Fruit fly (Drosophila melanogaster) whole organism, prepupa: ENCODE measurements around the gene CG11555.

Source experiments
- Blimp-1 ChIP-seq: fragments of 200-800 bp; sonication (Bioruptor generic); optimal IDR thresholded peaks from 3 replicates; lab custom pipeline; 2017; ENCODE audit warnings: missing biosample characterization, missing genetic modification characterization, mild to moderate bottlenecking, moderate library complexity, missing genetic modification reagents
- CG11294 ChIP-seq: fragments of 200-800 bp; sonication (Bioruptor generic); IDR thresholded peaks from 2 replicates; pipeline ENCODE4 v1.3.6; 2022; ENCODE audit warnings: missing biosample characterization, missing genetic modification characterization
- CG11762 ChIP-seq: fragments of 200-800 bp; sonication (Bioruptor generic); optimal IDR thresholded peaks from 3 replicates; lab custom pipeline; 2016; ENCODE audit warnings: missing biosample characterization, missing genetic modification characterization; ENCODE audit not compliant: insufficient read depth
- CG15336 ChIP-seq: fragments of 200-800 bp; sonication (Bioruptor generic); IDR thresholded peaks from 2 replicates; pipeline ENCODE4 v1.3.6; 2022; ENCODE audit warnings: missing biosample characterization, missing genetic modification characterization
- CG3032 ChIP-seq: fragments of 200-800 bp; optimal IDR thresholded peaks from 2 replicates; lab custom pipeline; 2019; ENCODE audit warnings: missing biosample characterization, mild to moderate bottlenecking, missing genetic modification characterization, moderate library complexity
- CG34406 ChIP-seq: fragments of 200-800 bp; sonication (Bioruptor generic); optimal IDR thresholded peaks from 3 replicates; lab custom pipeline; 2016; ENCODE audit warnings: missing biosample characterization, missing genetic modification characterization
- CG3919 ChIP-seq: fragments of 200-800 bp; sonication (Bioruptor generic); optimal IDR thresholded peaks from 3 replicates; lab custom pipeline; 2016; ENCODE audit warnings: missing biosample characterization, missing genetic modification characterization
- CG4318 ChIP-seq: fragments of 200-800 bp; sonication (Bioruptor generic); optimal IDR thresholded peaks from 3 replicates; lab custom pipeline; 2017; ENCODE audit warnings: missing biosample characterization, mild to moderate bottlenecking, missing genetic modification characterization
- CG6163 ChIP-seq: fragments of 200-800 bp; sonication (Bioruptor generic); IDR thresholded peaks from 3 replicates; pipeline ENCODE4 v1.3.6; 2022; ENCODE audit warnings: missing biosample characterization, missing genetic modification characterization
- CG6276 ChIP-seq: fragments of 200-800 bp; sonication (Bioruptor generic); optimal IDR thresholded peaks from 2 replicates; lab custom pipeline; 2017; ENCODE audit warnings: missing biosample characterization, mild to moderate bottlenecking, missing genetic modification characterization
- CG6792 ChIP-seq: fragments of 200-800 bp; sonication (Bioruptor generic); optimal IDR thresholded peaks from 3 replicates; lab custom pipeline; 2016; ENCODE audit warnings: missing biosample characterization, missing genetic modification characterization
- CG6808 ChIP-seq: fragments of 200-800 bp; sonication (Bioruptor generic); optimal IDR thresholded peaks from 3 replicates; lab custom pipeline; 2017; ENCODE audit warnings: missing biosample characterization, missing genetic modification characterization, mild to moderate bottlenecking, moderate library complexity, missing genetic modification reagents
- CG6854 ChIP-seq: fragments of 200-800 bp; sonication (Bioruptor generic); optimal IDR thresholded peaks from 2 replicates; lab custom pipeline; 2017; ENCODE audit warnings: missing biosample characterization, mild to moderate bottlenecking, missing genetic modification characterization
- CG8119 ChIP-seq: fragments of 200-800 bp; sonication (Bioruptor generic); IDR thresholded peaks from 3 replicates; pipeline ENCODE4 v1.3.6; 2022; ENCODE audit warnings: missing biosample characterization, missing genetic modification characterization
- CG8632 ChIP-seq: fragments of 200-800 bp; sonication (Bioruptor generic); optimal IDR thresholded peaks from 3 replicates; lab custom pipeline; 2016; ENCODE audit warnings: missing biosample characterization, missing genetic modification characterization
- CG9139 ChIP-seq: fragments of 200-800 bp; sonication (Bioruptor generic); optimal IDR thresholded peaks from 3 replicates; lab custom pipeline; 2017; ENCODE audit warnings: missing biosample characterization, mild to moderate bottlenecking, missing genetic modification characterization
- Eip75B ChIP-seq: fragments of 200-800 bp; sonication (Bioruptor generic); optimal IDR thresholded peaks from 3 replicates; lab custom pipeline; 2016; ENCODE audit warnings: missing biosample characterization, missing genetic modification characterization
- Eip78C ChIP-seq: fragments of 200-800 bp; sonication (Bioruptor generic); peaks from one replicate; lab custom pipeline; 2016; ENCODE audit warnings: missing biosample characterization, missing genetic modification characterization
- Ets21C ChIP-seq: fragments of 200-800 bp; sonication (Bioruptor generic); optimal IDR thresholded peaks from 3 replicates; lab custom pipeline; 2016; ENCODE audit warnings: missing biosample characterization, missing genetic modification characterization
- Ets96B ChIP-seq: fragments of 200-800 bp; optimal IDR thresholded peaks from 2 replicates; lab custom pipeline; 2019; ENCODE audit warnings: missing biosample characterization, mild to moderate bottlenecking, missing genetic modification characterization, moderate library complexity
- Hr38 ChIP-seq: sonication (Bioruptor generic); optimal IDR thresholded peaks from 2 replicates; lab custom pipeline; 2016; ENCODE audit warnings: missing biosample characterization, missing genetic modification characterization
- Hr39 ChIP-seq: fragments of 200-800 bp; sonication (Bioruptor generic); optimal IDR thresholded peaks from 2 replicates; lab custom pipeline; 2016; ENCODE audit warnings: missing biosample characterization, missing genetic modification characterization
- Hr4 ChIP-seq: fragments of 200-800 bp; sonication (Bioruptor generic); optimal IDR thresholded peaks from 3 replicates; lab custom pipeline; 2016; ENCODE audit warnings: missing biosample characterization, missing genetic modification characterization
- Lpt ChIP-seq: fragments of 200-800 bp; sonication (Bioruptor generic); optimal IDR thresholded peaks from 3 replicates; lab custom pipeline; 2016; ENCODE audit warnings: missing biosample characterization, missing genetic modification characterization
- Smox ChIP-seq: fragments of 200-800 bp; sonication (Bioruptor generic); optimal IDR thresholded peaks from 3 replicates; lab custom pipeline; 2016; ENCODE audit warnings: missing biosample characterization, missing genetic modification characterization
- Sox102F ChIP-seq: fragments of 200-800 bp; sonication (Bioruptor generic); optimal IDR thresholded peaks from 2 replicates; lab custom pipeline; 2016; ENCODE audit warnings: missing biosample characterization, mild to moderate bottlenecking, missing genetic modification characterization
- Sox14 ChIP-seq: fragments of 200-800 bp; sonication (Bioruptor generic); optimal IDR thresholded peaks from 3 replicates; lab custom pipeline; 2016; ENCODE audit warnings: missing biosample characterization, missing genetic modification characterization
- Sox15 ChIP-seq: fragments of 200-800 bp; sonication (Bioruptor generic); optimal IDR thresholded peaks from 3 replicates; lab custom pipeline; 2016; ENCODE audit warnings: missing biosample characterization, missing genetic modification characterization
- achi ChIP-seq: fragments of 200-800 bp; sonication (Bioruptor generic); optimal IDR thresholded peaks from 3 replicates; lab custom pipeline; 2016; ENCODE audit warnings: missing biosample characterization, missing genetic modification characterization
- acj6 ChIP-seq: fragments of 200-800 bp; sonication (Bioruptor generic); optimal IDR thresholded peaks from 3 replicates; lab custom pipeline; 2016; ENCODE audit warnings: missing biosample characterization, missing genetic modification characterization
- cyc ChIP-seq: fragments of 200-800 bp; sonication (Bioruptor generic); optimal IDR thresholded peaks from 3 replicates; lab custom pipeline; 2016; ENCODE audit warnings: missing biosample characterization, missing genetic modification characterization
- dac ChIP-seq: fragments of 200-800 bp; sonication (Bioruptor generic); optimal IDR thresholded peaks from 2 replicates; lab custom pipeline; 2017; ENCODE audit warnings: missing biosample characterization, mild to moderate bottlenecking, missing genetic modification characterization
- dsx ChIP-seq: fragments of 200-800 bp; optimal IDR thresholded peaks from 3 replicates; lab custom pipeline; 2019; ENCODE audit warnings: missing biosample characterization, mild to moderate bottlenecking, missing genetic modification characterization, moderate library complexity; ENCODE audit not compliant: poor library complexity, severe bottlenecking
- eg ChIP-seq: fragments of 200-800 bp; sonication (Bioruptor generic); IDR thresholded peaks from 3 replicates; pipeline ENCODE4 v1.3.6; 2022; ENCODE audit warnings: missing biosample characterization, missing genetic modification characterization
- esn ChIP-seq: fragments of 200-800 bp; sonication (Bioruptor generic); optimal IDR thresholded peaks from 2 replicates; lab custom pipeline; 2016; ENCODE audit warnings: missing biosample characterization, mild to moderate bottlenecking, missing genetic modification characterization, moderate library complexity
- fd59A ChIP-seq: fragments of 200-800 bp; sonication (Bioruptor generic); optimal IDR thresholded peaks from 2 replicates; lab custom pipeline; 2017; ENCODE audit warnings: missing biosample characterization, mild to moderate bottlenecking, missing genetic modification characterization, missing genetic modification reagents
- lz ChIP-seq: fragments of 200-800 bp; sonication (Bioruptor generic); optimal IDR thresholded peaks from 3 replicates; lab custom pipeline; 2016; ENCODE audit warnings: missing biosample characterization, missing genetic modification characterization
- net ChIP-seq: fragments of 200-800 bp; sonication (Bioruptor generic); optimal IDR thresholded peaks from 3 replicates; lab custom pipeline; 2016; ENCODE audit warnings: missing biosample characterization, missing genetic modification characterization
- pdm3 ChIP-seq: fragments of 200-800 bp; sonication (Bioruptor generic); optimal IDR thresholded peaks from 3 replicates; lab custom pipeline; 2016; ENCODE audit warnings: missing biosample characterization, missing genetic modification characterization
- spab ChIP-seq: fragments of 200-800 bp; sonication (Bioruptor generic); optimal IDR thresholded peaks from 2 replicates; lab custom pipeline; 2017; ENCODE audit warnings: missing biosample characterization, mild to moderate bottlenecking, missing genetic modification characterization, missing genetic modification reagents
- ss ChIP-seq, 2 experiments: fragments of 200-800 bp; sonication (Bioruptor generic); optimal IDR thresholded peaks; 2 replicates in 1 of 2; 3 replicates in 1 of 2; lab custom pipeline; 2017 to 2018; ENCODE audit warnings: mild to moderate bottlenecking in 2 of 2, missing biosample characterization in 2 of 2, missing genetic modification characterization in 2 of 2, moderate library complexity in 1 of 2
- svp ChIP-seq: fragments of 200-800 bp; sonication (Bioruptor generic); peaks from one replicate; lab custom pipeline; 2016; ENCODE audit warnings: missing biosample characterization, missing genetic modification characterization
- vri ChIP-seq: fragments of 200-800 bp; sonication (Bioruptor generic); optimal IDR thresholded peaks from 3 replicates; lab custom pipeline; 2016; ENCODE audit warnings: missing biosample characterization, mild to moderate bottlenecking, missing genetic modification characterization

CG11555 gene

dm6 chr2L:273603-274002 is at the start of gene CG11555, which contains the start of gene mbm:
CG11555 (plus strand) TSS chr2L:273836.
mbm (minus strand) TSS chr2L:273715.
- no peak for TF ChIP-seq acj6
- peak; percentile 39 for TF ChIP-seq Ets96B (tag; lab: Kevin White, UChicago)
- TF ChIP-seq lz = no peak
- TF ChIP-seq CG3032 = peak; percentile 26
- peak; percentile 5 for TF ChIP-seq dsx (GFP tag; lab: Kevin White, UChicago)
- TF ChIP-seq esn (GFP tag; lab: Kevin White, UChicago) = peak; percentile 19

- TF ChIP-seq Hr4 (GFP tag; lab: Kevin White, UChicago) (no peak), CG15336 (GFP tag; lab: Robert Waterston, UW) (no peak), CG11762 (GFP tag; lab: Kevin White, UChicago) (no peak), CG4318 (GFP tag; lab: Kevin White, UChicago) (no peak), CG6792 (GFP tag; lab: Kevin White, UChicago) (no peak), CG6276 (no peak)
These were observed 49.6 kb upstream of the CG11555 start for dm6 chr2L:223867-224598.

- TF ChIP-seq spab (GFP tag; lab: Kevin White, UChicago) (peak; percentile 92), Eip75B (GFP tag; lab: Kevin White, UChicago) (peak; percentile 91), CG6854 (GFP tag; lab: Kevin White, UChicago) (peak; percentile 11), CG6792 (GFP tag; lab: Kevin White, UChicago) (peak; percentile 87), CG8119 (GFP tag; lab: Robert Waterston, UW) (peak; percentile 74), Sox15 (GFP tag; lab: Kevin White, UChicago) (peak; percentile 77), Sox102F (GFP tag; lab: Kevin White, UChicago) (peak; percentile 86), cyc (GFP tag; lab: Kevin White, UChicago) (peak; percentile 86), Smox (GFP tag; lab: Kevin White, UChicago) (peak; percentile 88), Lpt (GFP tag; lab: Kevin White, UChicago) (peak; percentile 81), net (peak; percentile 87), CG6808 (GFP tag; lab: Kevin White, UChicago) (peak; percentile 93), Eip78C (GFP tag; lab: Kevin White, UChicago) (peak; percentile 97), achi (GFP tag; lab: Kevin White, UChicago) (peak; percentile 89), CG3919 (peak; percentile 92), Ets96B (tag; lab: Kevin White, UChicago) (peak; percentile 91), CG3032 (peak; percentile 91), Ets21C (GFP tag; lab: Kevin White, UChicago) (peak; percentile 81), eg (GFP tag; lab: Robert Waterston, UW) (no peak; the same call in 1 of the 3 replicates), Sox14 (peak; percentile 92), dac (GFP tag; lab: Kevin White, UChicago) (peak; percentile 85), CG6276 (peak; percentile 77), CG9139 (peak; percentile 78), CG11294 (GFP tag; lab: Robert Waterston, UW) (peak; percentile 50; the same call in 1 of the 2 replicates), CG11762 (GFP tag; lab: Kevin White, UChicago) (peak; percentile 84), CG8632 (peak; percentile 78), svp (GFP tag; lab: Kevin White, UChicago) (peak; percentile 96), CG6163 (GFP tag; lab: Robert Waterston, UW) (peak; percentile 86), Hr39 (GFP tag; lab: Kevin White, UChicago) (peak; percentile 87), dsx (GFP tag; lab: Kevin White, UChicago) (peak; percentile 81), CG34406 (GFP tag; lab: Kevin White, UChicago) (peak; percentile 80), vri (GFP tag; lab: Kevin White, UChicago) (peak; percentile 84), Hr4 (GFP tag; lab: Kevin White, UChicago) (peak; percentile 90), pdm3 (GFP tag; lab: Kevin White, UChicago) (peak; percentile 92), fd59A (GFP tag; lab: Kevin White, UChicago) (peak; percentile 92), Blimp-1 (peak; percentile 68), Hr38 (GFP tag; lab: Kevin White, UChicago) (no peak), ss (GFP tag; optimal IDR thresholded peaks at IDR 0.05; lab: Kevin White, UChicago) (peak; percentile 85 to 91)
These were observed 48.8 kb upstream of the CG11555 start for dm6 chr2L:224599-225385.
